Fruit fly (Drosophila melanogaster): ENCODE data around the gene LKRSDH.

Gene LKRSDH

dm6 chr2L:7799804-7800433 lies 4.2 kb upstream of the LKRSDH start, which contains the start of the genes Herp and r2d2 (continued):
- TF ChIP-seq dmrt99B (tag; optimal IDR thresholded peaks at IDR 0.05) (peak; percentile 87), CG3838 (GFP tag; optimal IDR thresholded peaks at IDR 0.05) (peak; percentile 61), lov (optimal IDR thresholded peaks at IDR 0.05) (no peak), lov (GFP tag; IDR thresholded peaks at IDR 0.05) (no peak), Doc2 (GFP tag; IDR thresholded peaks at IDR 0.05) (no peak; the same call in none of the 2 replicates), CG7786 (GFP tag; optimal IDR thresholded peaks at IDR 0.05) (peak; percentile 95), CG17361 (GFP tag; IDR thresholded peaks at IDR 0.05) (peak; percentile 94), danr (GFP tag; IDR thresholded peaks at IDR 0.05) (peak; percentile 71), sna (GFP tag; IDR thresholded peaks at IDR 0.05; ENCODE audit: partially characterized antibody) (peak; percentile 80), luna (GFP tag; optimal IDR thresholded peaks at IDR 0.05) (peak; percentile 78), Sry-δ (GFP tag; optimal IDR thresholded peaks at IDR 0.05) (peak; percentile 86), CG10431 (GFP tag; optimal IDR thresholded peaks at IDR 0.05) (peak; percentile 52), en (GFP tag; optimal IDR thresholded peaks at IDR 0.05) (peak; percentile 87), CG7372 (GFP tag; IDR thresholded peaks at IDR 0.05) (peak; percentile 92), CG15073 (GFP tag; optimal IDR thresholded peaks at IDR 0.05) (peak; percentile 55), CG6272 (GFP tag; IDR thresholded peaks at IDR 0.05) (peak; percentile 84), sr (GFP tag; IDR thresholded peaks at IDR 0.05) (peak; percentile 44; the same call in 1 of the 3 replicates), tap (tag; optimal IDR thresholded peaks at IDR 0.05) (peak; percentile 81), nerfin-1 (tag; optimal IDR thresholded peaks at IDR 0.05) (peak; percentile 87), CG17829 (tag; optimal IDR thresholded peaks at IDR 0.05) (peak; percentile 89), CG18476 (GFP tag; optimal IDR thresholded peaks at IDR 0.05) (peak; percentile 73), sd (tag; optimal IDR thresholded peaks at IDR 0.05) (peak; percentile 75), sob (GFP tag; IDR thresholded peaks at IDR 0.05) (peak; percentile 94), CG4328 (GFP tag; optimal IDR thresholded peaks at IDR 0.05) (peak; percentile 92), abd-A (tag; optimal IDR thresholded peaks at IDR 0.05) (no peak), vnd (GFP tag; IDR thresholded peaks at IDR 0.05; ENCODE audit: partially characterized antibody) (peak; percentile 77), CG7357 (GFP tag; IDR thresholded peaks at IDR 0.05) (peak; percentile 80), CG10654 (GFP tag; optimal IDR thresholded peaks at IDR 0.05) (peak; percentile 83), tx (GFP tag; optimal IDR thresholded peaks at IDR 0.05) (peak; percentile 90), ase (GFP tag; IDR thresholded peaks at IDR 0.05) (peak; percentile 73; the same call in 2 of the 3 replicates), CG7271 (tag; optimal IDR thresholded peaks at IDR 0.05) (peak; percentile 62), HmgZ (tag; optimal IDR thresholded peaks at IDR 0.05) (peak; percentile 96), HHEX (GFP tag; optimal IDR thresholded peaks at IDR 0.05) (peak; percentile 88), CG2678 (tag; optimal IDR thresholded peaks at IDR 0.05) (peak; percentile 93), CG30403 (GFP tag; optimal IDR thresholded peaks at IDR 0.05) (peak; percentile 96), jing (GFP tag; optimal IDR thresholded peaks at IDR 0.05) (peak; percentile 70), ab (GFP tag; optimal IDR thresholded peaks at IDR 0.05) (peak; percentile 73), CG16863 (GFP tag; optimal IDR thresholded peaks at IDR 0.05) (peak; percentile 85), hb (GFP tag; IDR thresholded peaks at IDR 0.05; ENCODE audit: partially characterized antibody) (0 out of 3 replicates have a peak, but pooled peaks have one; percentile 26), klu (GFP tag; IDR thresholded peaks at IDR 0.05) (peak; percentile 84), CG10274 (GFP tag; optimal IDR thresholded peaks at IDR 0.05) (peak; percentile 80), Myb (GFP tag; optimal IDR thresholded peaks at IDR 0.05) (peak; percentile 89), da (GFP tag; optimal IDR thresholded peaks at IDR 0.05) (peak; percentile 83), bcd (GFP tag; optimal IDR thresholded peaks at IDR 0.05) (peak; percentile 91), CG12104 (GFP tag; optimal IDR thresholded peaks at IDR 0.05) (peak; percentile 85), pb (GFP tag; optimal IDR thresholded peaks at IDR 0.05) (peak; percentile 93), sim (GFP tag; IDR thresholded peaks at IDR 0.05) (no peak), Scr (GFP tag; IDR thresholded peaks at IDR 0.05; ENCODE audit: partially characterized antibody) (peak; percentile 86), CG10209 (GFP tag; optimal IDR thresholded peaks at IDR 0.05) (peak; percentile 88), ttk (GFP tag; IDR thresholded peaks at IDR 0.05) (peak; percentile 76)
